Fruit fly (Drosophila melanogaster): Measurements from ENCODE around the gene CG6026.

The CG6026 gene

DNA sequence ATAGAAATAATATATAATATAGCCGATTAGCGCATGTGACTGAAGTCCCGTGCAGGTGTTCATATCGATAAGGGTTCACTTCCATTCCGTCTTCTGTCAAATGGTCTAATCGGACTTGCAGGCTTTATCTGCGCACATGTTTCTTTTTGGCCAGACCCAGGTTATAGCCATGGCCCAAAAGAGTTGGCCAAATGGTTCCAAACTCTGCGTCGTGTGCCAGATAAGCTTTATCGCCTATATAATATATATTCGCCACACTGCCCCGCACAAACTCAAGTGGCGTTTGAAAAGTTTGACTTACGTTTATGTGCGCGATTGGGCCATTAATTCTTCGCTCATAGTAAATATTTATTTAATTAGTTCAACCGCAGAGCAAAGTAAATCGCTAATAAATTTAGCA, 17.9 kb downstream of the CG6026 start:
- peak; percentile 94 for TF ChIP-seq cwo (GFP tag; optimal IDR thresholded peaks at IDR 0.05)
- peak; percentile 12 for TF ChIP-seq Med (GFP tag)
- peak; percentile 93 for TF ChIP-seq exex (tag; optimal IDR thresholded peaks at IDR 0.05)
- peak; percentile 19 for TF ChIP-seq mirr (GFP tag; optimal IDR thresholded peaks at IDR 0.05)
- no peak for TF ChIP-seq Dll (GFP tag; IDR thresholded peaks at IDR 0.05; ENCODE audit: partially characterized antibody)

DNA sequence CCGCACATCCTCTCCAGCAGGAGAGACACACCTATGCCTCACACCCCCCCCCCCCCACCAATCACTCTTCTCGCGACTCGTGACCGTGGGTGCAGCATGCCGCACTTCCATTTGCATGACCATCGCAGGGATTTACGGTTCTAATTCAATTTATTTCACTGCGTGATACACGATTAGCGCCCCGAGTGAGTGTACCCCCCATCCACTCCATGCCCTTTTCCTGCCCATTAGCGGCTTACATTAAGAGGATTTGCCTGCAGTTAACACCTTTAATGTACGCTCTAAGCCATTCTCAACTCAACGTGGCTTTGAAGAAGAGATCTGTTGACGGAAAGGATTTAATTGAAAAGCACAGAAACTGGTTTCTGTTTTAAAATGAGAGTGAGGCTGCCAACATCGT, 19.1 kb downstream of the CG6026 start:
- TF ChIP-seq CG4730 (GFP tag; IDR thresholded peaks at IDR 0.05) (0 out of 2 replicates have a peak, but pooled peaks have one; percentile 11), crol (GFP tag; IDR thresholded peaks at IDR 0.05) (peak; percentile 69), oc (tag; optimal IDR thresholded peaks at IDR 0.05) (peak; percentile 93), fd102C (GFP tag; optimal IDR thresholded peaks at IDR 0.05) (no peak)

- TF ChIP-seq lov (optimal IDR thresholded peaks at IDR 0.05) (no peak), lov (GFP tag; IDR thresholded peaks at IDR 0.05) (no peak), Doc3 (GFP tag; IDR thresholded peaks at IDR 0.05; ENCODE audit: partially characterized antibody) (no peak), scrt (GFP tag; optimal IDR thresholded peaks at IDR 0.05) (no peak), twi (tag; optimal IDR thresholded peaks at IDR 0.05) (peak; percentile 82), CG4360 (GFP tag; IDR thresholded peaks at IDR 0.05) (peak; percentile 56), CkIIα-i1 (GFP tag; IDR thresholded peaks at IDR 0.05) (no peak), MTF-1 (GFP tag; optimal IDR thresholded peaks at IDR 0.05; ENCODE audit: borderline replicate concordance) (no peak), CG2199 (GFP tag; IDR thresholded peaks at IDR 0.05) (0 out of 3 replicates have a peak, but pooled peaks have one; percentile 33)
Observed at dm6 chr3R:19054839-19055238, 21.5 kb downstream of the CG6026 start.

dm6 chr3R:19056884-19057283, 23.5 kb downstream of the CG6026 start:
- TF ChIP-seq cato (GFP tag; optimal IDR thresholded peaks at IDR 0.05; ENCODE audit: borderline replicate concordance) (no peak), zfh1 (GFP tag; IDR thresholded peaks at IDR 0.05) (0 out of 3 replicates have a peak, but pooled peaks have one; percentile 17), vvl (GFP tag; IDR thresholded peaks at IDR 0.05) (peak; percentile 13; the same call in 1 of the 2 replicates), fd96Cb (tag; optimal IDR thresholded peaks at IDR 0.05) (no peak), chm (GFP tag; IDR thresholded peaks at IDR 0.05) (0 out of 2 replicates have a peak, but pooled peaks have one; percentile 18), Dip3 (GFP tag; optimal IDR thresholded peaks at IDR 0.05) (no peak), E2f1 (GFP tag; IDR thresholded peaks at IDR 0.05) (no peak), sc (optimal IDR thresholded peaks at IDR 0.05) (no peak), sc (GFP tag; optimal IDR thresholded peaks at IDR 0.05) (peak; percentile 6), disco-r (GFP tag; optimal IDR thresholded peaks at IDR 0.05) (no peak), Lhr (GFP tag; optimal IDR thresholded peaks at IDR 0.05) (no peak), Blimp-1 (GFP tag; optimal IDR thresholded peaks at IDR 0.05) (no peak), CG9727 (GFP tag; optimal IDR thresholded peaks at IDR 0.05) (no peak), Med (GFP tag) (peak; percentile 68), ATbp (GFP tag; optimal IDR thresholded peaks at IDR 0.05) (peak; percentile 34), CG33213 (GFP tag; optimal IDR thresholded peaks at IDR 0.05) (no peak), Ssrp (tag; optimal IDR thresholded peaks at IDR 0.05) (no peak), CG7271 (tag; optimal IDR thresholded peaks at IDR 0.05) (no peak), z (GFP tag; IDR thresholded peaks at IDR 0.05) (peak; percentile 76), CG1647 (GFP tag; optimal IDR thresholded peaks at IDR 0.05) (no peak), CG2199 (GFP tag; IDR thresholded peaks at IDR 0.05) (0 out of 3 replicates have a peak, but pooled peaks have one; percentile 40), CG11696 (GFP tag; IDR thresholded peaks at IDR 0.05) (0 out of 2 replicates have a peak, but pooled peaks have one; percentile 34), dysf (GFP tag; IDR thresholded peaks at IDR 0.05) (0 out of 3 replicates have a peak, but pooled peaks have one; percentile 21), Aef1 (GFP tag; IDR thresholded peaks at IDR 0.05) (no peak), Antp (GFP tag; optimal IDR thresholded peaks at IDR 0.05) (no peak), unc-4 (GFP tag; IDR thresholded peaks at IDR 0.05; ENCODE audit: partially characterized antibody) (no peak), Sry-δ (GFP tag; optimal IDR thresholded peaks at IDR 0.05) (no peak), twi (tag; optimal IDR thresholded peaks at IDR 0.05) (no peak), CG6854 (GFP tag; optimal IDR thresholded peaks at IDR 0.05) (no peak), mirr (GFP tag; optimal IDR thresholded peaks at IDR 0.05) (no peak), CG32772 (GFP tag; IDR thresholded peaks at IDR 0.05) (no peak), kni (GFP tag; optimal IDR thresholded peaks at IDR 0.05) (peak; percentile 6)
